Fruit fly (Drosophila melanogaster) whole organism, embryonic: ENCODE data around the gene Argl.
A peak's percentile ranks its signal among the peaks of the same experiment; 100 is the strongest.

Experiments
- Blimp-1 ChIP-seq: fragments of 200-800 bp; sonication (Bioruptor generic); optimal IDR thresholded peaks from 3 replicates; lab custom pipeline; 2018; ENCODE audit warnings: missing biosample characterization, missing genetic modification characterization, mild to moderate bottlenecking, moderate library complexity, missing genetic modification reagents
- CG1024 ChIP-seq: fragments of 200-800 bp; sonication (Bioruptor generic); IDR thresholded peaks from 2 replicates; pipeline ENCODE4 v1.3.6; 2022; ENCODE audit warnings: missing biosample characterization, missing genetic modification characterization
- CG10274 ChIP-seq: fragments of 200-800 bp; sonication (Bioruptor generic); optimal IDR thresholded peaks from 3 replicates; lab custom pipeline; 2017; ENCODE audit warnings: missing biosample characterization, mild to moderate bottlenecking, missing genetic modification characterization
- CG10431 ChIP-seq: fragments of 200-800 bp; sonication (Bioruptor generic); optimal IDR thresholded peaks from 3 replicates; lab custom pipeline; 2018; ENCODE audit warnings: missing biosample characterization, mild to moderate bottlenecking, missing genetic modification characterization
- CG12219 ChIP-seq: fragments of 200-800 bp; sonication (Bioruptor generic); optimal IDR thresholded peaks from 3 replicates; lab custom pipeline; 2018; ENCODE audit warnings: missing biosample characterization, mild to moderate bottlenecking, missing genetic modification characterization
- CG15479 ChIP-seq: fragments of 200-800 bp; sonication (Bioruptor generic); optimal IDR thresholded peaks from 3 replicates; lab custom pipeline; 2019; ENCODE audit warnings: missing biosample characterization, mild to moderate bottlenecking, missing genetic modification characterization, moderate library complexity
- CG17385 ChIP-seq: fragments of 200-800 bp; sonication (Bioruptor generic); optimal IDR thresholded peaks from 3 replicates; lab custom pipeline; 2018; ENCODE audit warnings: missing biosample characterization, mild to moderate bottlenecking, missing genetic modification characterization
- CG18262 ChIP-seq: fragments of 200-800 bp; optimal IDR thresholded peaks from 3 replicates; lab custom pipeline; 2019; ENCODE audit warnings: missing biosample characterization, mild to moderate bottlenecking, missing genetic modification characterization, moderate library complexity
- CG2199 ChIP-seq: fragments of 200-800 bp; sonication (Bioruptor generic); IDR thresholded peaks from 3 replicates; pipeline ENCODE4 v1.3.6; 2022; ENCODE audit warnings: missing biosample characterization, missing genetic modification characterization
- CG2678 ChIP-seq: fragments of 200-800 bp; sonication (Bioruptor generic); optimal IDR thresholded peaks from 3 replicates; lab custom pipeline; 2019; ENCODE audit warnings: missing biosample characterization, mild to moderate bottlenecking, missing genetic modification characterization, moderate library complexity
- CG30403 ChIP-seq: fragments of 200-800 bp; sonication (Bioruptor generic); optimal IDR thresholded peaks from 3 replicates; lab custom pipeline; 2016; ENCODE audit warnings: missing biosample characterization, missing genetic modification characterization
- CG31224 ChIP-seq: fragments of 200-800 bp; sonication (Bioruptor generic); IDR thresholded peaks from 2 replicates; pipeline ENCODE4 v1.3.6; 2022; ENCODE audit warnings: missing biosample characterization, missing genetic modification characterization
- CG33557 ChIP-seq: fragments of 200-800 bp; sonication (Bioruptor generic); optimal IDR thresholded peaks from 2 replicates; lab custom pipeline; 2019; ENCODE audit warnings: missing biosample characterization, mild to moderate bottlenecking, missing genetic modification characterization, moderate library complexity
- CG4360 ChIP-seq: fragments of 200-800 bp; sonication (Bioruptor generic); IDR thresholded peaks from 2 replicates; pipeline ENCODE4 v1.3.6; 2022; ENCODE audit warnings: missing biosample characterization, missing genetic modification characterization
- CG7745 ChIP-seq: fragments of 200-800 bp; sonication (Bioruptor generic); optimal IDR thresholded peaks from 2 replicates; lab custom pipeline; 2018; ENCODE audit warnings: missing biosample characterization, mild to moderate bottlenecking, missing genetic modification characterization, moderate library complexity
- D19A ChIP-seq: fragments of 200-800 bp; optimal IDR thresholded peaks from 3 replicates; lab custom pipeline; 2019; ENCODE audit warnings: missing biosample characterization, mild to moderate bottlenecking, missing genetic modification characterization, moderate library complexity
- Drgx ChIP-seq: fragments of 200-800 bp; sonication (Bioruptor generic); IDR thresholded peaks from 2 replicates; pipeline ENCODE4 v1.3.6; 2022; ENCODE audit warnings: missing biosample characterization, missing genetic modification characterization
- Elba2 ChIP-seq: fragments of 200-800 bp; sonication (Bioruptor generic); optimal IDR thresholded peaks from 3 replicates; lab custom pipeline; 2016; ENCODE audit warnings: missing biosample characterization, missing genetic modification characterization
- H2.0 ChIP-seq: fragments of 200-800 bp; sonication (Bioruptor generic); IDR thresholded peaks from 2 replicates; pipeline ENCODE4 v1.3.6; 2022; ENCODE audit warnings: missing biosample characterization, missing genetic modification characterization
- HLHmδ ChIP-seq: fragments of 200-800 bp; sonication (Bioruptor generic); optimal IDR thresholded peaks from 2 replicates; lab custom pipeline; 2018; ENCODE audit warnings: missing biosample characterization, mild to moderate bottlenecking, missing genetic modification characterization, moderate library complexity
- Hey ChIP-seq: fragments of 200-800 bp; sonication (Bioruptor generic); optimal IDR thresholded peaks from 3 replicates; lab custom pipeline; 2018; ENCODE audit warnings: missing biosample characterization, mild to moderate bottlenecking, missing genetic modification characterization
- Pdp1 ChIP-seq, 2 experiments: fragments of 200-800 bp; sonication (Bioruptor generic); optimal IDR thresholded peaks; 3 replicates each; lab custom pipeline; 2016; ENCODE audit warnings: missing biosample characterization in 2 of 2, missing genetic modification characterization in 2 of 2, mild to moderate bottlenecking in 1 of 2, moderate library complexity in 1 of 2
- Trl ChIP-seq, 3 experiments: fragments of >200 bp in 2 of 3; fragments of 200-800 bp in 1 of 3; sonication (Bioruptor generic) in 1 of 3; optimal IDR thresholded peaks; 2 replicates in 1 of 3; 3 replicates in 2 of 3; lab custom pipeline; 2016 to 2017; ENCODE audit warnings: missing biosample characterization in 1 of 3, missing genetic modification characterization in 1 of 3
- caup ChIP-seq: fragments of 200-800 bp; sonication (Bioruptor generic); optimal IDR thresholded peaks from 3 replicates; lab custom pipeline; 2017; ENCODE audit warnings: missing biosample characterization, mild to moderate bottlenecking, missing genetic modification characterization, moderate library complexity; ENCODE audit not compliant: severe bottlenecking
- chinmo ChIP-seq: fragments of 200-800 bp; sonication (Bioruptor generic); IDR thresholded peaks from 4 replicates; pipeline ENCODE4 v1.3.6; 2022; ENCODE audit warnings: missing biosample characterization, missing genetic modification characterization; ENCODE audit not compliant: partially characterized antibody
- chm ChIP-seq: fragments of 200-800 bp; sonication (Bioruptor generic); IDR thresholded peaks from 2 replicates; pipeline ENCODE4 v1.3.6; 2022; ENCODE audit warnings: missing biosample characterization, missing genetic modification characterization
- ci ChIP-seq: fragments of 200-800 bp; sonication (Bioruptor generic); IDR thresholded peaks from 3 replicates; pipeline ENCODE4 v1.3.6; 2022; ENCODE audit warnings: missing biosample characterization, missing genetic modification characterization
- crp ChIP-seq, 2 experiments: fragments of 200-800 bp; sonication (Bioruptor generic); optimal IDR thresholded peaks; 2 replicates in 1 of 2; 3 replicates in 1 of 2; lab custom pipeline; 2017; ENCODE audit warnings: missing biosample characterization in 2 of 2, missing genetic modification characterization in 2 of 2, mild to moderate bottlenecking in 1 of 2, moderate library complexity in 1 of 2
- ftz-f1 ChIP-seq: fragments of 200-800 bp; sonication (Bioruptor generic); optimal IDR thresholded peaks from 2 replicates; lab custom pipeline; 2016; ENCODE audit warnings: missing biosample characterization, missing genetic modification characterization
- gce ChIP-seq: fragments of 200-800 bp; sonication (Bioruptor generic); IDR thresholded peaks from 3 replicates; pipeline ENCODE4 v1.3.6; 2022; ENCODE audit warnings: missing biosample characterization, missing genetic modification characterization
- gcm ChIP-seq: fragments of 200-800 bp; sonication (Bioruptor generic); optimal IDR thresholded peaks from 2 replicates; lab custom pipeline; 2019; ENCODE audit warnings: missing biosample characterization, mild to moderate bottlenecking, missing genetic modification characterization, moderate library complexity
- gsb-n ChIP-seq: fragments of 200-800 bp; sonication (Bioruptor generic); optimal IDR thresholded peaks from 3 replicates; lab custom pipeline; 2018; ENCODE audit warnings: missing biosample characterization, mild to moderate bottlenecking, missing genetic modification characterization
- hb ChIP-seq: fragments of 200-800 bp; sonication (Bioruptor generic); IDR thresholded peaks from 3 replicates; pipeline ENCODE4 v1.3.6; 2022; ENCODE audit warnings: missing biosample characterization, missing genetic modification characterization; ENCODE audit not compliant: partially characterized antibody
- ind ChIP-seq: fragments of 200-800 bp; sonication (Bioruptor generic); optimal IDR thresholded peaks from 3 replicates; lab custom pipeline; 2016; ENCODE audit warnings: missing biosample characterization, missing genetic modification characterization
- ken ChIP-seq: fragments of 200-800 bp; sonication (Bioruptor generic); IDR thresholded peaks from 3 replicates; pipeline ENCODE4 v1.3.6; 2022; ENCODE audit warnings: missing biosample characterization, missing genetic modification characterization
- lola ChIP-seq, 3 experiments: fragments of >200 bp in 2 of 3; fragments of 200-800 bp in 1 of 3; sonication (Bioruptor generic) in 1 of 3; optimal IDR thresholded peaks; 2 replicates each; lab custom pipeline; 2017 to 2019; ENCODE audit warnings: missing biosample characterization in 3 of 3, missing genetic modification characterization in 3 of 3, mild to moderate bottlenecking in 1 of 3, moderate library complexity in 1 of 3
- nau ChIP-seq: fragments of 200-800 bp; sonication (Bioruptor generic); optimal IDR thresholded peaks from 3 replicates; lab custom pipeline; 2017; ENCODE audit warnings: missing biosample characterization, mild to moderate bottlenecking, missing genetic modification characterization, missing genetic modification reagents
- nom ChIP-seq: fragments of 200-800 bp; sonication (Bioruptor generic); optimal IDR thresholded peaks from 2 replicates; lab custom pipeline; 2017; ENCODE audit warnings: missing biosample characterization, missing genetic modification characterization, mild to moderate bottlenecking, moderate library complexity, missing genetic modification reagents
- odd ChIP-seq: fragments of 200-800 bp; sonication (Bioruptor generic); optimal IDR thresholded peaks from 2 replicates; lab custom pipeline; 2017; ENCODE audit warnings: missing biosample characterization, mild to moderate bottlenecking, missing genetic modification characterization
- pros ChIP-seq: fragments of 200-800 bp; sonication (Bioruptor generic); optimal IDR thresholded peaks from 3 replicates; lab custom pipeline; 2019; ENCODE audit warnings: missing biosample characterization, mild to moderate bottlenecking, missing genetic modification characterization, moderate library complexity
- run ChIP-seq: fragments of 200-800 bp; sonication (Bioruptor generic); optimal IDR thresholded peaks from 3 replicates; lab custom pipeline; 2018; ENCODE audit warnings: missing biosample characterization, mild to moderate bottlenecking, missing genetic modification characterization
- sd ChIP-seq: fragments of 200-800 bp; sonication (Bioruptor generic); optimal IDR thresholded peaks from 3 replicates; lab custom pipeline; 2018; ENCODE audit warnings: missing biosample characterization, mild to moderate bottlenecking, missing genetic modification characterization, moderate library complexity
- sens ChIP-seq: fragments of 200-800 bp; sonication (Bioruptor generic); peaks from one replicate; lab custom pipeline; 2016; ENCODE audit warnings: missing biosample characterization, missing genetic modification characterization
- stc ChIP-seq: fragments of 200-800 bp; sonication (Bioruptor generic); IDR thresholded peaks from 2 replicates; pipeline ENCODE4 v1.3.6; 2022; ENCODE audit warnings: missing biosample characterization, missing genetic modification characterization
- tna ChIP-seq: fragments of 200-800 bp; sonication (Bioruptor generic); IDR thresholded peaks from 2 replicates; pipeline ENCODE4 v1.3.6; 2022; ENCODE audit warnings: missing biosample characterization, missing genetic modification characterization; ENCODE audit not compliant: partially characterized antibody
- yki ChIP-seq: fragments of >200 bp; optimal IDR thresholded peaks from 3 replicates; lab custom pipeline; 2018
- z ChIP-seq: fragments of 200-800 bp; sonication (Bioruptor generic); IDR thresholded peaks from 3 replicates; pipeline ENCODE4 v1.3.6; 2022; ENCODE audit warnings: missing biosample characterization, missing genetic modification characterization

The Argl gene

dm6 chr2L:8949919-8950722, 8.2 kb upstream of the Argl start (continued):
- TF ChIP-seq Trl (optimal IDR thresholded peaks at IDR 0.05; lab: Kevin White, UChicago) = peak; percentile 58 to 83
- peak; percentile 7 for TF ChIP-seq Trl (GFP tag; optimal IDR thresholded peaks at IDR 0.05; lab: Kevin White, UChicago)
- TF ChIP-seq pros (GFP tag; lab: Kevin White, UChicago) = peak; percentile 93
- peak; percentile 17 for TF ChIP-seq gcm (GFP tag; lab: Kevin White, UChicago)
- peak; percentile 42 for TF ChIP-seq CG15479
- TF ChIP-seq chm (GFP tag; lab: Robert Waterston, UW) = 0 out of 2 replicates have a peak, but pooled peaks have one; percentile 40
- TF ChIP-seq D19A = peak; percentile 42
- TF ChIP-seq CG17385 (GFP tag; lab: Kevin White, UChicago) = no peak
- TF ChIP-seq Pdp1 (GFP tag; optimal IDR thresholded peaks at IDR 0.05; lab: Kevin White, UChicago) = peak in 1 of 2 experiments; percentile 41
- no peak for TF ChIP-seq Hey (tag; lab: Kevin White, UChicago)
- TF ChIP-seq z = 0 out of 3 replicates have a peak, but pooled peaks have one; percentile 16
- peak; percentile 63 for TF ChIP-seq CG7745 (tag; lab: Kevin White, UChicago)
- peak; percentile 87 for TF ChIP-seq sens
- TF ChIP-seq H2.0 = no peak
- TF ChIP-seq crp (GFP tag; optimal IDR thresholded peaks at IDR 0.05; lab: Kevin White, UChicago) = no peak
- no peak for TF ChIP-seq CG12219 (GFP tag; lab: Kevin White, UChicago)
- TF ChIP-seq nau (GFP tag; lab: Kevin White, UChicago) = peak; percentile 41
- no peak for TF ChIP-seq ken
- no peak for TF ChIP-seq CG33557 (GFP tag; lab: Kevin White, UChicago)
- TF ChIP-seq CG2199 (GFP tag; lab: Robert Waterston, UW) = peak; percentile 67; the same call in 1 of the 3 replicates
- no peak for TF ChIP-seq hb (GFP tag; lab: Robert Waterston, UW)
- 0 out of 4 replicates have a peak, but pooled peaks have one; percentile 15 for TF ChIP-seq chinmo (GFP tag; lab: Robert Waterston, UW)
- TF ChIP-seq gce (GFP tag; lab: Robert Waterston, UW) = no peak
- TF ChIP-seq ftz-f1 (GFP tag; lab: Kevin White, UChicago) = no peak
- peak; percentile 21; the same call in 1 of the 2 replicates for TF ChIP-seq Drgx
- TF ChIP-seq CG2678 (tag; lab: Kevin White, UChicago) = peak; percentile 16
- peak; percentile 15 for TF ChIP-seq CG10431 (GFP tag; lab: Kevin White, UChicago)
- TF ChIP-seq HLHmδ = peak; percentile 69
- TF ChIP-seq sd (tag; lab: Kevin White, UChicago) = peak; percentile 38
- peak in 1 of 3 experiments; percentile 20 for TF ChIP-seq lola (GFP tag; optimal IDR thresholded peaks at IDR 0.05; lab: Kevin White, UChicago)
- 0 out of 2 replicates have a peak, but pooled peaks have one; percentile 16 for TF ChIP-seq stc (GFP tag; lab: Robert Waterston, UW)
- TF ChIP-seq caup (GFP tag; lab: Kevin White, UChicago) = no peak
- peak; percentile 36 for TF ChIP-seq run (tag; lab: Kevin White, UChicago)
- TF ChIP-seq ci (GFP tag; lab: Robert Waterston, UW) = peak; percentile 58; the same call in 1 of the 3 replicates
- peak; percentile 8 for TF ChIP-seq odd
- no peak for TF ChIP-seq CG31224
- TF ChIP-seq CG10274 (GFP tag; lab: Kevin White, UChicago) = peak; percentile 95
- TF ChIP-seq Elba2 (GFP tag; lab: Kevin White, UChicago) = peak; percentile 64
- TF ChIP-seq gsb-n (tag; lab: Kevin White, UChicago) = peak; percentile 70
- peak; percentile 29 for TF ChIP-seq nom (GFP tag; lab: Kevin White, UChicago)
- TF ChIP-seq yki (lab: Kevin White, UChicago) = peak; percentile 54
- TF ChIP-seq CG4360 = peak; percentile 86
- peak; percentile 2 for TF ChIP-seq CG30403 (GFP tag; lab: Kevin White, UChicago)
- TF ChIP-seq CG18262 (tag; lab: Kevin White, UChicago) = peak; percentile 28
- TF ChIP-seq Blimp-1 = peak; percentile 48
- no peak for TF ChIP-seq ind (GFP tag; lab: Kevin White, UChicago)
- TF ChIP-seq tna (GFP tag; lab: Robert Waterston, UW) = no peak
- no peak for TF ChIP-seq CG1024 (GFP tag; lab: Robert Waterston, UW)
